Fruit fly (Drosophila melanogaster) Kc167 (cell line): ENCODE data around the gene Gr98a.

ENCODE experiments used
- Myc ChIP-seq: fragments of >200 bp; optimal IDR thresholded peaks from 2 replicates; lab custom pipeline; 2017; ENCODE audit warnings: missing external identifiers
- Sin3A ChIP-seq: fragments of >200 bp; optimal IDR thresholded peaks from 2 replicates; lab custom pipeline; 2018; ENCODE audit warnings: missing external identifiers
- h ChIP-seq: fragments of >200 bp; optimal IDR thresholded peaks from 3 replicates; lab custom pipeline; 2018; ENCODE audit warnings: missing external identifiers
- insv ChIP-seq: fragments of >200 bp; optimal IDR thresholded peaks from 3 replicates; lab custom pipeline; 2018; ENCODE audit warnings: missing external identifiers
- psq ChIP-seq: fragments of >200 bp; optimal IDR thresholded peaks from 2 replicates; lab custom pipeline; 2017; ENCODE audit warnings: missing external identifiers
- ttk ChIP-seq: sonication (Bioruptor generic); optimal IDR thresholded peaks from 2 replicates; lab custom pipeline; 2017; ENCODE audit warnings: missing external identifiers

Gr98a gene

DNA sequence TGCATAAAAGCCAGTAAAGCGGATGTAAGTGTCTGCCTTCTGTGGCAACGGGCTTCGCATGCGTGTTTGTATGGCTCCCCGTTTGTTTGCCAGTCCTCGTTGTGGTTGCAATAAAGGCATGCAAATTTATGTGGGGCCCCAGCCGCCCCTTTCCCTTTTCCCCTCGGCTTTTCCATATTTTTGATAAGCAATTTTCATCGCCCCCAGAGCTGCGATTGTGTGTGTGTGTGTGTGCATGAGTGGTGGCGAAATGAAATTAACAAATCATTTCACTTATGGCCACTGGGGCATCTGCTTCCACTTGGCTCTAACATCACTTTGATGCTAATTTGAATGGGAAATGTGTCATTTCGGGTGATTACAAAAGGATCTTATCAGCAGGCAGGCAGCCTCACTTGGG lies at the start of gene Gr98a:
Gene Gr98a (plus strand): TSS at position 301 of the 400 bp plus-strand sequence.
- TF ChIP-seq psq (lab: Kevin White, UChicago) (no peak), ttk (lab: Kevin White, UChicago) (no peak), Sin3A (lab: Kevin White, UChicago) (no peak), Myc (lab: Kevin White, UChicago) (no peak), insv (lab: Kevin White, UChicago) (no peak)

DNA sequence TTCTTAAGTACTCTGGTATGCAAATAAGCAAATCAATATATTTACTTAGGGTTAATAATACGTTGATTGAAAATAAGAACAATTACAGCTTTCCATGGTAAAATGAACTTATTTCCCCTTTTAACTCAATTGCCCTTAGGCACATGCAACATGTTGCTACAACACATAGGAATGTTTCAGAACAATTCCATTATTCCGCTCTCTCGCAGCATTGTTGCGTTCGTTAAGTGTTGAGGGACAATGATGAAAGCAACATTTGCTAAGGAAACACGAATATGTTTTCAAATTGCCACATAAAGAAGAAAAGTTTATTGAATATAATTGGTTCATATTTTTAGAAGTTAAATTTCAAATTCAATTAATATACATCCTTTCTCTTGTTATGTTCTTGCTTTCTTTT lies 49.4 kb upstream of the Gr98a start:
- no peak for TF ChIP-seq Sin3A (lab: Kevin White, UChicago)
- no peak for TF ChIP-seq ttk (lab: Kevin White, UChicago)
- no peak for TF ChIP-seq psq (lab: Kevin White, UChicago)
- TF ChIP-seq Myc (lab: Kevin White, UChicago): no peak
- no peak for TF ChIP-seq h (lab: Kevin White, UChicago)
- TF ChIP-seq insv (lab: Kevin White, UChicago): no peak

DNA sequence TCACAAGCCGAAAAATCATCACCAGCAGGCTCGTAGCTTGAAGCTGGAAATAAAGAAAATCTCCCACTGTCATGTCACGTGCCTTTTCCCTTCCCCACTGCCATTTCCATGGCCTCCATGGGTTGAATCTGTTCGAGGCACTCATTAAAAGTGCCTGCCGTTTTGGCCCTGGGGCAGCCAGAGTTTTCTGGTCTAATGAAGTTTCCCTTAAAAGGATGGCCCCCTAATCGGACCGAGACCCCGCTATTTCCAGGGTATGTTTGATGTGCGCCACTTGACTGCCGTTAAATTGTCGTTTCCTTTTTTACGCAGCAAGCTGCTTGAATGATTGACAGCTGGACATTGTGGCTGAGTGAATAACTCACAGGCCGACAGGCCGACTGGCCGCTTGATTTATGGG lies 47.7 kb upstream of the Gr98a start, which contains the start of gene CG43447:
Gene CG43447 (plus strand): TSS at position 301 of the 400 bp plus-strand sequence.
- TF ChIP-seq insv (lab: Kevin White, UChicago) (no peak), Sin3A (lab: Kevin White, UChicago) (no peak), ttk (lab: Kevin White, UChicago) (no peak), Myc (lab: Kevin White, UChicago) (no peak), h (lab: Kevin White, UChicago) (no peak), psq (lab: Kevin White, UChicago) (no peak)

- TF ChIP-seq h (lab: Kevin White, UChicago) (no peak), insv (lab: Kevin White, UChicago) (no peak), psq (lab: Kevin White, UChicago) (no peak), Myc (lab: Kevin White, UChicago) (no peak), Sin3A (lab: Kevin White, UChicago) (no peak), ttk (lab: Kevin White, UChicago) (no peak)
These were observed 47.1 kb upstream of the Gr98a start, which contains the start of gene CG44290 for dm6 chr3R:27440628-27441027. TSS of gene CG44290 (minus strand) at chr3R:27440944.

- TF ChIP-seq psq (lab: Kevin White, UChicago) (no peak), ttk (lab: Kevin White, UChicago) (no peak), insv (lab: Kevin White, UChicago) (no peak), h (lab: Kevin White, UChicago) (no peak), Sin3A (lab: Kevin White, UChicago) (no peak), Myc (lab: Kevin White, UChicago) (no peak)
These were observed 46.4 kb upstream of the Gr98a start for dm6 chr3R:27441219-27441808.

DNA sequence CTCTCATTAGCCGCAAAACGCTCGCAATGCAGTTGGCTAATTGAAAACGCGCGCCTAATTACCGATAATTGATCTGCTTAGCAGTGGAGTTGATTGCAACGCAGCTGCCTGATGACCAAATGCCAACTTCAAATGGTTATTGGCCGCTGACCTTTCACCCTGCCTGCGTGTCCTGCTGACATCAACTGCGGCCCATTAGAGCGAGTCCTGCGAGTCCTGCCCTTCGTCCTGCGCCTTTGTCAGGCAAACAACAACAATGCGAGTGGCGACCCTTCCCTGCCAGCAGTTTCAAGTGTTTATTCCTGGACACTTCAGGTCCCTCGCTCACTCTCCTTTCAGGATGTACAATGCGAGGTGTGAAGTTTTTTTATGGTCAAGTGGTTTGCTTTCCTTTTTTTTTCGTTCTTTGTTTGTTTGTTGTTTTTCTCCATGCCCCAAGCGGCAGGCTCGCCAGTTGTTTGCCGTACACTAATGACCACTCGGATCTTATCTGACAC lies 45.2 kb upstream of the Gr98a start:
- TF ChIP-seq Sin3A (lab: Kevin White, UChicago): no peak
- TF ChIP-seq insv (lab: Kevin White, UChicago): no peak
- no peak for TF ChIP-seq psq (lab: Kevin White, UChicago)
- TF ChIP-seq h (lab: Kevin White, UChicago): no peak
- no peak for TF ChIP-seq ttk (lab: Kevin White, UChicago)
- no peak for TF ChIP-seq Myc (lab: Kevin White, UChicago)

dm6 chr3R:27445311-27445710 lies 42.4 kb upstream of the Gr98a start:
- TF ChIP-seq insv (lab: Kevin White, UChicago): no peak
- TF ChIP-seq ttk (lab: Kevin White, UChicago): no peak
- no peak for TF ChIP-seq Sin3A (lab: Kevin White, UChicago)
- no peak for TF ChIP-seq Myc (lab: Kevin White, UChicago)
- no peak for TF ChIP-seq h (lab: Kevin White, UChicago)
- TF ChIP-seq psq (lab: Kevin White, UChicago): no peak

dm6 chr3R:27462917-27463316 lies 24.8 kb upstream of the Gr98a start:
- TF ChIP-seq h (lab: Kevin White, UChicago) (no peak), Myc (lab: Kevin White, UChicago) (no peak), Sin3A (lab: Kevin White, UChicago) (no peak), ttk (lab: Kevin White, UChicago) (no peak), psq (lab: Kevin White, UChicago) (no peak), insv (lab: Kevin White, UChicago) (no peak)

DNA sequence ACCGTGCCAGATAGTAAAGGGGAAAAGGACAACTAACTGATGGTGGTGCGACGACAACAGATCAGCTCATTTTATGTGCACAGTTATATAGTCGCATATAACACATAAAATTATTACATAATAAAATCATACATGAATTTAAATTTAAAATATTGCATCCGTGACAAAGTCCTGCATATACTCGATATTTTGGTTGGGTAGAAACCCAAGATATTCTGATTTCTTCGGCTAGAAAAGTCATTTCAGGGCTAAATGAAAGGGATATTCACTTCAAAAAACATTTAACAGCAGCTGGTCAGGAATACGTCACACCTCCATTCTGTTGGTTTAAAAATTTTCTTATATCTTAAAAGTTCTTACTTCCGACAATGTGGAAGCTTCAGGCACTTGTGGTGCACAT lies 23.8 kb upstream of the Gr98a start, which contains the start of gene CG13978:
Gene CG13978 (plus strand): TSS at position 301 of the 400 bp plus-strand sequence.
- TF ChIP-seq Sin3A (lab: Kevin White, UChicago): no peak
- TF ChIP-seq Myc (lab: Kevin White, UChicago): no peak
- TF ChIP-seq ttk (lab: Kevin White, UChicago): no peak
- TF ChIP-seq psq (lab: Kevin White, UChicago): no peak
- TF ChIP-seq h (lab: Kevin White, UChicago): no peak
- TF ChIP-seq insv (lab: Kevin White, UChicago): no peak

DNA sequence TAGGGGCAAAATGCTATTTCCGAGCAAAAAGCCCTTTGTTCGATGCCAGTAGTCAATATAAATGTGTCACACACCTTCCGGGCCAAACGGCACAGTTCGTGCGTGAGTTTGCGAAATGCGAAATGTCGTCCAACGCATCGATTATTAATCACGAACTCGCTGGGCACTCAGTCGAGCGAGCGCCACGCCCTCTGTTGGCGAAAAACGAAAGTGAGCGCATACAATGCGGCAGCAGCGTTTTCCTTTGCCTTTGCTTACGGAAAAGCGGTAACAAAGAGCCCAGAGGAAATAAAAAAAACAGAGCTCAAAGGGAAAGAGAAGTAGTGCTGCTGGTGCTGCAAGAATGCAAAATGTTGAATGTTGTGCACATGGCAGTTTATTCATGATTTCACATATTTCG lies 10.2 kb upstream of the Gr98a start:
- no peak for TF ChIP-seq psq (lab: Kevin White, UChicago)
- TF ChIP-seq insv (lab: Kevin White, UChicago): no peak
- no peak for TF ChIP-seq ttk (lab: Kevin White, UChicago)
- no peak for TF ChIP-seq Myc (lab: Kevin White, UChicago)
- TF ChIP-seq Sin3A (lab: Kevin White, UChicago): no peak
- no peak for TF ChIP-seq h (lab: Kevin White, UChicago)

- TF ChIP-seq h (lab: Kevin White, UChicago) (no peak), insv (lab: Kevin White, UChicago) (no peak), Myc (lab: Kevin White, UChicago) (no peak), Sin3A (lab: Kevin White, UChicago) (no peak), ttk (lab: Kevin White, UChicago) (no peak), psq (lab: Kevin White, UChicago) (no peak)
These were observed 9.4 kb upstream of the Gr98a start, which contains the start of gene Cyp6a18 for dm6 chr3R:27478375-27478774. TSS of gene Cyp6a18 (plus strand) at chr3R:27478675.
